Fruit fly (Drosophila melanogaster) whole organism, embryonic: ENCODE data around the gene CG43052.

Experiments used
- ATbp ChIP-seq: fragments of 200-800 bp; sonication (Bioruptor generic); optimal IDR thresholded peaks from 2 replicates; lab custom pipeline; 2017; ENCODE audit warnings: missing biosample characterization, mild to moderate bottlenecking, missing genetic modification characterization, missing genetic modification reagents
- B-H1 ChIP-seq: fragments of 200-800 bp; sonication (Bioruptor generic); IDR thresholded peaks from 3 replicates; pipeline ENCODE4 v1.3.6; 2022; ENCODE audit warnings: missing biosample characterization, missing genetic modification characterization
- BEAF-32 ChIP-seq: fragments of 200-800 bp; sonication (Bioruptor generic); optimal IDR thresholded peaks from 3 replicates; lab custom pipeline; 2017; ENCODE audit warnings: missing biosample characterization, missing genetic modification characterization, mild to moderate bottlenecking, moderate library complexity, missing genetic modification reagents
- CG10431 ChIP-seq: fragments of 200-800 bp; sonication (Bioruptor generic); optimal IDR thresholded peaks from 3 replicates; lab custom pipeline; 2018; ENCODE audit warnings: missing biosample characterization, mild to moderate bottlenecking, missing genetic modification characterization
- CG13287 ChIP-seq: fragments of 200-800 bp; sonication (Bioruptor generic); IDR thresholded peaks from 2 replicates; pipeline ENCODE4 v1.3.6; 2022; ENCODE audit warnings: missing biosample characterization, missing genetic modification characterization; ENCODE audit not compliant: partially characterized antibody
- CG15073 ChIP-seq: fragments of 200-800 bp; sonication (Bioruptor generic); optimal IDR thresholded peaks from 2 replicates; lab custom pipeline; 2016; ENCODE audit warnings: missing biosample characterization, missing genetic modification characterization
- CG15601 ChIP-seq: fragments of 200-800 bp; sonication (Bioruptor generic); optimal IDR thresholded peaks from 3 replicates; lab custom pipeline; 2019; ENCODE audit warnings: missing biosample characterization, mild to moderate bottlenecking, missing genetic modification characterization, moderate library complexity
- CG17328 ChIP-seq: fragments of 200-800 bp; sonication (Bioruptor generic); IDR thresholded peaks from 2 replicates; pipeline ENCODE4 v1.3.6; 2022; ENCODE audit warnings: missing biosample characterization, missing genetic modification characterization
- CG17359 ChIP-seq: fragments of 200-800 bp; sonication (Bioruptor generic); optimal IDR thresholded peaks from 3 replicates; lab custom pipeline; 2018; ENCODE audit warnings: missing biosample characterization, mild to moderate bottlenecking, missing genetic modification characterization, moderate library complexity
- CG17568 ChIP-seq: fragments of 200-800 bp; sonication (Bioruptor generic); optimal IDR thresholded peaks from 2 replicates; lab custom pipeline; 2018; ENCODE audit warnings: missing biosample characterization, mild to moderate bottlenecking, missing genetic modification characterization, moderate library complexity
- CG1792 ChIP-seq: fragments of 200-800 bp; sonication (Bioruptor generic); optimal IDR thresholded peaks from 2 replicates; lab custom pipeline; 2016; ENCODE audit warnings: missing biosample characterization, missing genetic modification characterization
- CG2129 ChIP-seq: fragments of 200-800 bp; sonication (Bioruptor generic); IDR thresholded peaks from 2 replicates; pipeline ENCODE4 v1.3.6; 2022; ENCODE audit warnings: missing biosample characterization, missing genetic modification characterization; ENCODE audit not compliant: partially characterized antibody
- CG32767 ChIP-seq: fragments of 200-800 bp; sonication (Bioruptor generic); IDR thresholded peaks from 2 replicates; pipeline ENCODE4 v1.3.6; 2022; ENCODE audit warnings: missing biosample characterization, missing genetic modification characterization
- CG3838 ChIP-seq: fragments of 200-800 bp; sonication (Bioruptor generic); optimal IDR thresholded peaks from 3 replicates; lab custom pipeline; 2016; ENCODE audit warnings: missing biosample characterization, missing genetic modification characterization
- CG8281 ChIP-seq: fragments of 200-800 bp; sonication (Bioruptor generic); optimal IDR thresholded peaks from 2 replicates; lab custom pipeline; 2018; ENCODE audit warnings: missing biosample characterization, mild to moderate bottlenecking, missing genetic modification characterization, moderate library complexity
- CG9797 ChIP-seq: fragments of 200-800 bp; sonication (Bioruptor generic); optimal IDR thresholded peaks from 3 replicates; lab custom pipeline; 2018; ENCODE audit warnings: missing biosample characterization, mild to moderate bottlenecking, missing genetic modification characterization
- CHES-1-like ChIP-seq: fragments of 200-800 bp; sonication (Bioruptor generic); optimal IDR thresholded peaks from 2 replicates; lab custom pipeline; 2016; ENCODE audit warnings: missing biosample characterization, missing genetic modification characterization
- Chrac-16 ChIP-seq: fragments of 200-800 bp; sonication (Bioruptor generic); optimal IDR thresholded peaks from 3 replicates; lab custom pipeline; 2016; ENCODE audit warnings: missing biosample characterization, missing genetic modification characterization
- CoRest ChIP-seq: fragments of 200-800 bp; sonication (Bioruptor generic); optimal IDR thresholded peaks from 3 replicates; lab custom pipeline; 2018; ENCODE audit warnings: missing biosample characterization, mild to moderate bottlenecking, missing genetic modification characterization, moderate library complexity
- D ChIP-seq, 2 experiments: fragments of 200-800 bp in 1 of 2; fragments of >200 bp in 1 of 2; sonication (Bioruptor generic) in 1 of 2; optimal IDR thresholded peaks; 2 replicates in 1 of 2; 3 replicates in 1 of 2; lab custom pipeline; 2017; ENCODE audit warnings: mild to moderate bottlenecking in 1 of 2, missing biosample characterization in 1 of 2, missing genetic modification characterization in 1 of 2, missing genetic modification reagents in 1 of 2
- Deaf1 ChIP-seq: fragments of 200-800 bp; optimal IDR thresholded peaks from 3 replicates; lab custom pipeline; 2019; ENCODE audit warnings: missing biosample characterization, mild to moderate bottlenecking, missing genetic modification characterization, moderate library complexity
- Eip74EF ChIP-seq, 2 experiments: fragments of 200-800 bp in 1 of 2; fragments of >200 bp in 1 of 2; sonication (Bioruptor generic) in 1 of 2; optimal IDR thresholded peaks; 2 replicates each; lab custom pipeline; 2017 to 2019; ENCODE audit warnings: missing biosample characterization in 2 of 2, missing genetic modification characterization in 2 of 2, mild to moderate bottlenecking in 1 of 2, moderate library complexity in 1 of 2
- Ets97D ChIP-seq: fragments of 200-800 bp; sonication (Bioruptor generic); optimal IDR thresholded peaks from 3 replicates; lab custom pipeline; 2016; ENCODE audit warnings: missing biosample characterization, missing genetic modification characterization
- Fer1 ChIP-seq: fragments of 200-800 bp; sonication (Bioruptor generic); optimal IDR thresholded peaks from 2 replicates; lab custom pipeline; 2017; ENCODE audit warnings: missing biosample characterization, mild to moderate bottlenecking, missing genetic modification characterization
- Fer2 ChIP-seq: fragments of 200-800 bp; sonication (Bioruptor generic); optimal IDR thresholded peaks from 2 replicates; lab custom pipeline; 2018; ENCODE audit warnings: missing biosample characterization, mild to moderate bottlenecking, missing genetic modification characterization, moderate library complexity
- Kr ChIP-seq: fragments of 200-800 bp; sonication (Bioruptor generic); optimal IDR thresholded peaks from 2 replicates; lab custom pipeline; 2017; ENCODE audit warnings: missing biosample characterization, mild to moderate bottlenecking, missing genetic modification characterization
- PHDP ChIP-seq: fragments of 200-800 bp; sonication (Bioruptor generic); optimal IDR thresholded peaks from 3 replicates; lab custom pipeline; 2018; ENCODE audit warnings: missing biosample characterization, mild to moderate bottlenecking, missing genetic modification characterization, moderate library complexity
- TFAM ChIP-seq: fragments of 200-800 bp; sonication (Bioruptor generic); optimal IDR thresholded peaks from 2 replicates; lab custom pipeline; 2017; ENCODE audit warnings: missing biosample characterization, missing genetic modification characterization, inconsistent platforms
- Vsx1 ChIP-seq: fragments of 200-800 bp; sonication (Bioruptor generic); optimal IDR thresholded peaks from 2 replicates; lab custom pipeline; 2017; ENCODE audit warnings: missing biosample characterization, mild to moderate bottlenecking, missing genetic modification characterization, missing genetic modification reagents
- Xbp1 ChIP-seq: fragments of 200-800 bp; sonication (Bioruptor generic); optimal IDR thresholded peaks from 3 replicates; lab custom pipeline; 2016; ENCODE audit warnings: missing biosample characterization, mild to moderate bottlenecking, missing genetic modification characterization
- caup ChIP-seq: fragments of 200-800 bp; sonication (Bioruptor generic); optimal IDR thresholded peaks from 3 replicates; lab custom pipeline; 2017; ENCODE audit warnings: missing biosample characterization, mild to moderate bottlenecking, missing genetic modification characterization, moderate library complexity; ENCODE audit not compliant: severe bottlenecking
- exex ChIP-seq: fragments of 200-800 bp; sonication (Bioruptor generic); optimal IDR thresholded peaks from 4 replicates; lab custom pipeline; 2018; ENCODE audit warnings: missing biosample characterization, mild to moderate bottlenecking, missing genetic modification characterization, moderate library complexity
- eyg ChIP-seq: fragments of 200-800 bp; sonication (Bioruptor generic); optimal IDR thresholded peaks from 3 replicates; lab custom pipeline; 2016; ENCODE audit warnings: missing biosample characterization, missing genetic modification characterization
- fd102C ChIP-seq: fragments of 200-800 bp; sonication (Bioruptor generic); optimal IDR thresholded peaks from 2 replicates; lab custom pipeline; 2018; ENCODE audit warnings: missing biosample characterization, mild to moderate bottlenecking, missing genetic modification characterization, moderate library complexity
- fd3F ChIP-seq: fragments of 200-800 bp; sonication (Bioruptor generic); optimal IDR thresholded peaks from 2 replicates; lab custom pipeline; 2018; ENCODE audit warnings: missing biosample characterization, mild to moderate bottlenecking, missing genetic modification characterization, moderate library complexity
- fd64A ChIP-seq: fragments of 200-800 bp; sonication (Bioruptor generic); optimal IDR thresholded peaks from 3 replicates; lab custom pipeline; 2018; ENCODE audit warnings: missing biosample characterization, mild to moderate bottlenecking, missing genetic modification characterization
- gem ChIP-seq: fragments of 200-800 bp; sonication (Bioruptor generic); optimal IDR thresholded peaks from 2 replicates; lab custom pipeline; 2019; ENCODE audit warnings: missing biosample characterization, mild to moderate bottlenecking, missing genetic modification characterization, moderate library complexity
- gt ChIP-seq: fragments of 200-800 bp; sonication (Bioruptor generic); IDR thresholded peaks from 2 replicates; pipeline ENCODE4 v1.3.6; 2022; ENCODE audit warnings: missing biosample characterization, missing genetic modification characterization
- ken ChIP-seq: fragments of 200-800 bp; sonication (Bioruptor generic); IDR thresholded peaks from 3 replicates; pipeline ENCODE4 v1.3.6; 2022; ENCODE audit warnings: missing biosample characterization, missing genetic modification characterization
- maf-S ChIP-seq: fragments of 200-800 bp; sonication (Bioruptor generic); optimal IDR thresholded peaks from 2 replicates; lab custom pipeline; 2016; ENCODE audit warnings: missing biosample characterization, missing genetic modification characterization
- onecut ChIP-seq: fragments of 200-800 bp; sonication (Bioruptor generic); IDR thresholded peaks from 2 replicates; pipeline ENCODE4 v1.3.6; 2022; ENCODE audit warnings: missing biosample characterization, missing genetic modification characterization
- otp ChIP-seq: fragments of 200-800 bp; sonication (Bioruptor generic); IDR thresholded peaks from 3 replicates; pipeline ENCODE4, ENCODE4 v1.3.6; 2022; ENCODE audit warnings: missing biosample characterization, missing genetic modification characterization
- pfk ChIP-seq: fragments of 200-800 bp; sonication (Bioruptor generic); optimal IDR thresholded peaks from 2 replicates; lab custom pipeline; 2018; ENCODE audit warnings: missing biosample characterization, mild to moderate bottlenecking, missing genetic modification characterization, moderate library complexity
- pho ChIP-seq: fragments of 200-800 bp; sonication (Bioruptor generic); optimal IDR thresholded peaks from 2 replicates; lab custom pipeline; 2016; ENCODE audit warnings: missing biosample characterization, missing genetic modification characterization
- pum ChIP-seq: fragments of 200-800 bp; sonication (Bioruptor generic); optimal IDR thresholded peaks from 2 replicates; lab custom pipeline; 2016; ENCODE audit warnings: missing biosample characterization, missing genetic modification characterization
- sens ChIP-seq: fragments of 200-800 bp; sonication (Bioruptor generic); peaks from one replicate; lab custom pipeline; 2016; ENCODE audit warnings: missing biosample characterization, missing genetic modification characterization
- sna ChIP-seq: fragments of 200-800 bp; sonication (Bioruptor generic); IDR thresholded peaks from 2 replicates; pipeline ENCODE4 v1.3.6; 2022; ENCODE audit warnings: missing biosample characterization, missing genetic modification characterization; ENCODE audit not compliant: partially characterized antibody
- sug ChIP-seq: fragments of 200-800 bp; optimal IDR thresholded peaks from 2 replicates; lab custom pipeline; 2019; ENCODE audit warnings: missing biosample characterization, mild to moderate bottlenecking, missing genetic modification characterization, moderate library complexity
- usp ChIP-seq: fragments of >200 bp; optimal IDR thresholded peaks from 2 replicates; lab custom pipeline; 2017; ENCODE audit warnings: missing biosample characterization, missing genetic modification characterization

Gene CG43052

DNA sequence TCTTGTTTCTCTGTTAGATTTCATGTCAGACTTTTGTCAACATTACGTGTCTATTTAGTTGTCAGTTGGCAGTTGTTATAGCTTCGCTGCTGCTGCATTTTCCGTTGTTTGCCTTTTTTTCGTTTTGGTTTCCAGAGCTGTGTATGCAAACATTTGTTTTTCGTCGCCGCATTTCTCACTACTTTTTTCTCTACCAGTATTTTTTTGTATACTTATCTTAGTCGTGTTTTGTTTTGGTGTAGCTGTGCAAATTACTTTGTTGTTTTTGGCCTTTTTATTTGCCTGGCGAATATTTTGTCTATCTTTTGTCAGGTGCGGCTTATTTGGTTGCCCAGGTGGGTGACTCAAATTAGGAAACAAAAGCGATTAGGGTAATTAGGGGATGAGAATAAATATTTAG is 46.7 kb downstream of the CG43052 start (continued):
- TF ChIP-seq TFAM = no peak
- TF ChIP-seq CoRest (tag; lab: Kevin White, UChicago) = no peak
- no peak for TF ChIP-seq otp
- 0 out of 3 replicates have a peak, but pooled peaks have one; percentile 22 for TF ChIP-seq ken
- no peak for TF ChIP-seq CG8281
- no peak for TF ChIP-seq Ets97D (GFP tag; lab: Kevin White, UChicago)
- TF ChIP-seq usp (GFP tag; lab: Kevin White, UChicago) = no peak
- TF ChIP-seq CG10431 (GFP tag; lab: Kevin White, UChicago) = peak; percentile 3
- TF ChIP-seq CG17359 = no peak
- TF ChIP-seq fd102C (GFP tag; lab: Kevin White, UChicago) = no peak
- TF ChIP-seq Fer2 (tag; lab: Kevin White, UChicago) = no peak
- no peak for TF ChIP-seq D (optimal IDR thresholded peaks at IDR 0.05; lab: Kevin White, UChicago)
- no peak for TF ChIP-seq D (GFP tag; optimal IDR thresholded peaks at IDR 0.05; lab: Kevin White, UChicago)
- TF ChIP-seq gem (tag; lab: Kevin White, UChicago) = peak; percentile 7
- TF ChIP-seq CG17568 = peak; percentile 33
- no peak for TF ChIP-seq gt (GFP tag; lab: Robert Waterston, UW)
- peak; percentile 10 for TF ChIP-seq PHDP
- no peak for TF ChIP-seq Xbp1 (GFP tag; lab: Kevin White, UChicago)
- TF ChIP-seq sens (GFP tag; lab: Kevin White, UChicago) = peak; percentile 40
- no peak for TF ChIP-seq CG9797 (GFP tag; lab: Kevin White, UChicago)
- TF ChIP-seq Vsx1 (GFP tag; lab: Kevin White, UChicago) = peak; percentile 48
- peak; percentile 8 for TF ChIP-seq CG15601
- TF ChIP-seq Eip74EF (GFP tag; optimal IDR thresholded peaks at IDR 0.05; lab: Kevin White, UChicago) = no peak
- TF ChIP-seq ATbp (GFP tag; lab: Kevin White, UChicago) = peak; percentile 42
- TF ChIP-seq BEAF-32 (GFP tag; lab: Kevin White, UChicago) = no peak

DNA sequence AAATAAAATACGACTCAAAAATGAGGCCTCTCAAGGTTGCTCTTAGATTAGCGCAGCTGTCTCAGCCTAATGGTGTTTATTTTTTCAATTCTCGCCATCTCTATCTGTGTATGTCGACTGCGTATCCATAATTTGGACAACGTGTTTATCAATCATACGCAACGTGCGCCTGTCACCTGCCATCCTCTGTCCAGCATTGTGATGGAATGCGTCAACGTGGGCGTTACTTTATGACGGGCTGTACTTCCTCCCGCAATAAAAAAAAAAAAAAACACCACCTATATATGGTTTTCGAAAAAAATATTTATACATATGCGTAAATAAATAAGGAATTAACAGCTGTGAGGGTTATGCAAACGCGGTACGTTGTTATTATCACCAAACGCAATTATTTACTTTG is 47.4 kb downstream of the CG43052 start:
- TF ChIP-seq Chrac-16 (GFP tag; lab: Kevin White, UChicago) (no peak), Xbp1 (GFP tag; lab: Kevin White, UChicago) (no peak), eyg (peak; percentile 36), sug (tag; lab: Kevin White, UChicago) (peak; percentile 4), Kr (GFP tag; lab: Kevin White, UChicago) (no peak), CG17568 (no peak), maf-S (GFP tag; lab: Kevin White, UChicago) (no peak), caup (GFP tag; lab: Kevin White, UChicago) (peak; percentile 26), CG2129 (GFP tag; lab: Robert Waterston, UW) (no peak), Fer1 (peak; percentile 48), CG15073 (GFP tag; lab: Kevin White, UChicago) (no peak), CG13287 (no peak), CG1792 (GFP tag; lab: Kevin White, UChicago) (no peak), pfk (no peak), onecut (no peak), Eip74EF (GFP tag; optimal IDR thresholded peaks at IDR 0.05; lab: Kevin White, UChicago) (no peak), pum (GFP tag; lab: Kevin White, UChicago) (no peak), Deaf1 (tag; lab: Kevin White, UChicago) (no peak), pho (peak; percentile 10), CG3838 (GFP tag; lab: Kevin White, UChicago) (no peak), fd102C (GFP tag; lab: Kevin White, UChicago) (no peak), CG32767 (GFP tag; lab: Robert Waterston, UW) (no peak), fd64A (GFP tag; lab: Kevin White, UChicago) (no peak), CHES-1-like (GFP tag; lab: Kevin White, UChicago) (no peak), sna (GFP tag; lab: Robert Waterston, UW) (no peak), exex (no peak), B-H1 (no peak), CG17328 (GFP tag; lab: Robert Waterston, UW) (no peak), fd3F (GFP tag; lab: Kevin White, UChicago) (peak; percentile 44)
